Worm (Caenorhabditis elegans): ENCODE results near the gene F26F2.1.

Gene F26F2.1

DNA sequence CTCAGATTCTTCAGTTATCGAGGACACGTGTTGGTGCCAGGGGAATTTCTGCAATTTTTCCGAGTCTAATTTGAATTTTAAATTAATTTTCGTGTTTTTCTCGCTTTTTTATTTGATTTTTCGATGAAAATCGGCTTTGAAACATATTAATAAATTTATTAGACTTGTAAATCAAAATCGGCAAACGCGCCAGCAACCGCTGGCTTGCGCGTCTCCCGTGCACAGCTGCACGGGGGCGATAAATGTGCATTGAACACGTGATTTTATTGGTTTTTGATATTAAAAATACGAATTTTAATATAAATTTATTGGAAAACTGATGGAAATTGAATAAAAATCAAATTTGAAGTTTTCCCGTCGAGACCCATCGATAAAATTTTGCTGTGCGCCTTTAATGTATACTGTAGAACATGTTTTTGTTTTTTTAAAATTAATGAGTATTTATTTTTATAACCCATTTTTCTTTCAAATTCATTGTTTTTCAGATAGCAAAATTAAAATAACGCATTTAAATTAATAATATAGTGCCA lies 18.9 kb upstream of the F26F2.1 start, which contains the start of gene F26F2.7:
Gene F26F2.7, plus strand, starts transcription at position 480 of the 530 bp plus-strand sequence.
- no peak for TF ChIP-seq nhr-25 (tag; optimal IDR thresholded peaks at IDR 0.05)
- no peak for TF ChIP-seq fkh-2 (tag; optimal IDR thresholded peaks at IDR 0.05)
- TF ChIP-seq elt-3 (tag; optimal IDR thresholded peaks at IDR 0.05), result no peak
- no peak for TF ChIP-seq nhr-237 (tag; optimal IDR thresholded peaks at IDR 0.05)
- TF ChIP-seq unc-62 (GFP tag; optimal IDR thresholded peaks at IDR 0.05), result no peak
- no peak for TF ChIP-seq nhr-11 (tag; optimal IDR thresholded peaks at IDR 0.05)
- no peak for TF ChIP-seq ceh-9 (tag; optimal IDR thresholded peaks at IDR 0.05)
- peak; percentile 82 for TF ChIP-seq nfya-1 (tag; optimal IDR thresholded peaks at IDR 0.05; ENCODE audit: insufficient read depth)
- TF ChIP-seq sea-2 (GFP tag; optimal IDR thresholded peaks at IDR 0.05), result no peak
- no peak for TF ChIP-seq nhr-12 (tag; optimal IDR thresholded peaks at IDR 0.05)
- no peak for TF ChIP-seq elt-1 (tag; optimal IDR thresholded peaks at IDR 0.05)
- TF ChIP-seq lin-39 (tag; optimal IDR thresholded peaks at IDR 0.05), result peak; percentile 27
- no peak for TF ChIP-seq zag-1 (tag; optimal IDR thresholded peaks at IDR 0.05)
- TF ChIP-seq ceh-82 (tag; optimal IDR thresholded peaks at IDR 0.05), result no peak
- TF ChIP-seq nhr-77 (tag; optimal IDR thresholded peaks at IDR 0.05), result no peak
- peak; percentile 50 for TF ChIP-seq R02D3.7 (tag; optimal IDR thresholded peaks at IDR 0.05)
- no peak for TF ChIP-seq unc-39 (tag; optimal IDR thresholded peaks at IDR 0.05)
- TF ChIP-seq lsy-12 (tag; optimal IDR thresholded peaks at IDR 0.05), result peak; percentile 51
- no peak for TF ChIP-seq fos-1 (tag; optimal IDR thresholded peaks at IDR 0.05)
- peak; percentile 54 for TF ChIP-seq nhr-43 (tag; optimal IDR thresholded peaks at IDR 0.05; ENCODE audit: poor library complexity, severe bottlenecking)
- no peak for TF ChIP-seq ztf-11 (tag; optimal IDR thresholded peaks at IDR 0.05)
- no peak for TF ChIP-seq ZK546.5 (tag; optimal IDR thresholded peaks at IDR 0.05)
- peak; percentile 83 for TF ChIP-seq pha-4 (tag; optimal IDR thresholded peaks at IDR 0.05)
- peak; percentile 56 for TF ChIP-seq lin-15B (tag; optimal IDR thresholded peaks at IDR 0.05)
- TF ChIP-seq nhr-23 (tag; optimal IDR thresholded peaks at IDR 0.05), result peak; percentile 50
- no peak for TF ChIP-seq ama-1 (optimal IDR thresholded peaks at IDR 0.05)
- TF ChIP-seq ceh-16 (tag; optimal IDR thresholded peaks at IDR 0.05), result no peak
- TF ChIP-seq nhr-76 (tag; optimal IDR thresholded peaks at IDR 0.05), result no peak
- no peak for TF ChIP-seq skn-1 (tag; optimal IDR thresholded peaks at IDR 0.05)
- peak; percentile 65 for TF ChIP-seq tbx-2 (tag; optimal IDR thresholded peaks at IDR 0.05)
- no peak for TF ChIP-seq mml-1 (tag; optimal IDR thresholded peaks at IDR 0.05)
- no peak for TF ChIP-seq nhr-28 (tag; optimal IDR thresholded peaks at IDR 0.05)
- TF ChIP-seq snpc-4 (tag; optimal IDR thresholded peaks at IDR 0.05), result peak; percentile 90
- TF ChIP-seq eor-1 (tag; optimal IDR thresholded peaks at IDR 0.05), result no peak
- TF ChIP-seq pqm-1 (tag; optimal IDR thresholded peaks at IDR 0.05), result peak; percentile 10
- TF ChIP-seq ceh-28 (tag; optimal IDR thresholded peaks at IDR 0.05), result peak; percentile 60
- TF ChIP-seq nhr-67 (tag; optimal IDR thresholded peaks at IDR 0.05), result no peak
- TF ChIP-seq jun-1 (tag; optimal IDR thresholded peaks at IDR 0.05), result peak; percentile 72
- peak; percentile 83 for TF ChIP-seq hmg-11 (tag; optimal IDR thresholded peaks at IDR 0.05)
- peak; percentile 17 for TF ChIP-seq mdl-1 (tag; optimal IDR thresholded peaks at IDR 0.05)
- peak; percentile 34 for TF ChIP-seq fkh-10 (GFP tag; optimal IDR thresholded peaks at IDR 0.05)
- TF ChIP-seq elt-2 (tag; optimal IDR thresholded peaks at IDR 0.05), result peak; percentile 80
- TF ChIP-seq egl-27 (tag; optimal IDR thresholded peaks at IDR 0.05), result peak; percentile 35
- TF ChIP-seq aly-2 (tag; optimal IDR thresholded peaks at IDR 0.05), result no peak
- TF ChIP-seq daf-12 (tag; optimal IDR thresholded peaks at IDR 0.05), result no peak
- peak; percentile 71 for TF ChIP-seq egl-5 (tag; optimal IDR thresholded peaks at IDR 0.05)
- TF ChIP-seq ztf-4 (tag; optimal IDR thresholded peaks at IDR 0.05), result no peak
